Worm (Caenorhabditis elegans): ENCODE measurements around the gene W02A2.9.

ce11 chrIV:13380506-13380905, 33.0 kb downstream of the W02A2.9 start:
- no peak for TF ChIP-seq nhr-12 (tag; optimal IDR thresholded peaks at IDR 0.05)
- no peak for TF ChIP-seq ceh-83 (GFP tag; optimal IDR thresholded peaks at IDR 0.05)
- TF ChIP-seq nhr-237 (tag; optimal IDR thresholded peaks at IDR 0.05): no peak
- TF ChIP-seq ces-1 (GFP tag; optimal IDR thresholded peaks at IDR 0.05): no peak
- no peak for TF ChIP-seq mep-1 (tag; optimal IDR thresholded peaks at IDR 0.05)
- TF ChIP-seq pha-4 (tag; optimal IDR thresholded peaks at IDR 0.05): no peak
- no peak for TF ChIP-seq unc-62 (GFP tag; optimal IDR thresholded peaks at IDR 0.05)
- no peak for TF ChIP-seq snpc-4 (tag; optimal IDR thresholded peaks at IDR 0.05)
- TF ChIP-seq unc-120 (tag; optimal IDR thresholded peaks at IDR 0.05; ENCODE audit: poor library complexity, severe bottlenecking): no peak
- TF ChIP-seq elt-3 (tag; optimal IDR thresholded peaks at IDR 0.05): no peak
- TF ChIP-seq cnd-1 (tag; optimal IDR thresholded peaks at IDR 0.05): no peak
- no peak for TF ChIP-seq M03D4.4 (tag; optimal IDR thresholded peaks at IDR 0.05)

All from whole organism, mixed stage, embryonic.